Fruit fly (Drosophila melanogaster) ovary, adult (tissue): Measurements from ENCODE around the gene nullo.
A peak's percentile ranks its signal among the peaks of the same experiment; 100 is the strongest.

Source experiments
- CG17801 ChIP-seq: fragments of 200-800 bp; optimal IDR thresholded peaks from 2 replicates; lab custom pipeline; 2019; ENCODE audit warnings: missing biosample characterization, mild to moderate bottlenecking, missing genetic modification characterization, moderate library complexity; ENCODE audit not compliant: partially characterized antibody

nullo gene

DNA sequence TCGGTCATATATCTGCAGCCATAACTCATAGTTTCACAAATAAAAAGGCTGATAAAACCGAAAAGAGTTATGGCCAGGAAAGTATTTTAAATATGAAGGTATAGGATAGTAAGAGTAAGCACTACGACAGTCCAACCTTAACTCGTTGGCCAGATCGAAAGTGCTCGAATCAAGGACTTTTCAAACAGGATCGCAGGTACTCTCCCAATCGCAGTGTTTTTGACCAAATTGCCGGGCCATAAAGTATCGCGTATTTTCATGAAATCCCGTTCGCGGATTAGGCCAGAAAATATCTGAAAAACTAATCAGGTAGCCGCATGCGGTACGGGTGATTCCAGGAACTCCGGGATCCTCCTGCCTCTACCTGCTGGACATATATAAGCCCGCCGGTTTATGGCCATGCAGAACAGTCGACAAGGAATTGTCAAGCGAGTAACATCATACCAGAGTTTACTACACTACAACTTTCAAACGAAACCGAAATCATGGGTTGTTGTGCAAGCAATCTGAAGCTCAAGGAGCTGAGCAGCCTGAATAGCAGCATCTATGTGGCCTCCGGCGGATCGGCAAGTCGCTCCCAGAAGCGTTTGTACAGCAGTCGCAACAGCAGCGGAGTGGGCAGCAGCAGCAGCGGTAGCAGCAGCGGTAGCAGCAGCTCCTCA lies 8.9 kb upstream of the nullo start, which contains the start of gene CG14427:
Gene CG14427, plus strand, starts transcription at position 399 of the 662 bp plus-strand sequence.
- TF ChIP-seq CG17801 (GFP tag; lab: Kevin White, UChicago) = no peak

DNA sequence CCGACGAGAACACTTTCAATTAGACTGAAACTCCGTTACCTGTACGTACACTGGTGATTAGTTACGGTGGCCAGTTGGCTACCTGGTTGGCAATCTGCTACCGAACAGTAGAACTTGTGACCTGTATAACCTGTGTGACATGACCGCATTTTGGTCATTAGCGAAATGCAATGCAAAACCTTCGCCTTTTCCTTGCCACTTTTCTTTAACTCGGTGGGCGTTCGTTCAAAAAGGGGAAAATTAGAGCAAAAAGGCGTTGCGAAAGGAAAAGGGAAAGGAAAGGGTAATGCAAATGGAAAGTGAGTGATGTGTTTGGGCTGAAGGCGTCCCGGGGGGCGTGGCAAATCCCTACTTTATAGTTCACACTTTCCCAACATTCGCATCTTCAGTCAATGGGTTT lies 9.7 kb downstream of the nullo start:
- TF ChIP-seq CG17801 (GFP tag; lab: Kevin White, UChicago) = no peak

DNA sequence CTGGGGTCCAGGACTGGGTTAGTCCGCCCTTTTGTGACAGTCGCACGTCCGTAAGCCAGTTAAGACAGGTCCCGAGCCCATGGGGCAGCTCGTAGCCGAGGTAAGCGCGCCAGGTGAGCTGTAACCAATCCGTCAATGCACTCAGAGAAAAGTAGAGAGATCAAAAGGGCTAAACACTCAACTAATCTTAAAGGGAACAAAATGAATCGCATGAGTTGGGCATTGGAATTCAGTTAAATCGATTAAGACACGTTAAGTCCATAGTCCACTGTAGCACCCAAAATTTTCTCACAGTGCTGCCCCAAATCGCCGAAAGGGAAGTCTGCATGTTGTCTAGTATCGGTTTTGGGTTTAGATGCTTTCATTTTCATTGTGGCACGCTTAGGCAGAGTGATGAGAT lies 14.3 kb downstream of the nullo start:
- no peak for TF ChIP-seq CG17801 (GFP tag; lab: Kevin White, UChicago)

DNA sequence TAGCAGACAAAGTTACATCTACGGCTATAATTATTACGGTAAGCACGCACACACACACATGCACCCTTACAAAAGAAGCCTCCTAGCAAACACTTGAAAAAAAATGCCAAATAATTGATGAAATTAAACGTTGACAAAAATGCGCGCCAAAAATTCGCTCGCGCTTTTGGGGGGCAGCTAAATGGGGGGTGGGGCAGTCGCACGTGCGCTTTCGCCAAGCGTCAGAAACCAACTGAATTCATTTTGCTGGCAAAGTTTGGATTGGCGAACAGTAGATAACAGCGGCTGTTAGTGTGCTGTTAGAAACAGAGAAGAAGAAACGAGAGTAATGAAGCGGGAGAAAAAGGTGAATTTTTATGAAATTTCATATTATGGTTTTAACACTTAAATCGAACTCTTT lies 16.6 kb downstream of the nullo start, which contains the start of gene CG12541:
Gene CG12541, minus strand, starts transcription at position 218 of the 400 bp plus-strand sequence.
- TF ChIP-seq CG17801 (GFP tag; lab: Kevin White, UChicago) = peak; percentile 17

DNA sequence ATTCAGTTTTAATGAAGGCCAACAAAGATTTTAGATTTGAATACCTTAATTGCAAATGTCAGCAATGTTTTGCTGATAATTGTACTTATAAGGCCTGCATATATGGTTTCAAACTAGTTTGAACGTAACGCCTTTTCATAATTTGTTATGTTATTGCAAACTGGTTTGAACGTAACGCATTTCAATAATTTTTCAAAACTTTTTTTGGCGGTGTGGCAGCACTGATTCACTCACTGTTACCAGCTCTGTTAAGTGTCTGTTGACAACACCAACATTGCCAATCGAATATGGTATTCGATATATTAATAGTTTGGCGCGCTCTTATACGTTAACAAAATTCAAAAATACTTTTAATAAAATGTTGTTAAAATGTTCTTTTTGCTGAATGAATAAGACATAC lies 17.3 kb downstream of the nullo start:
- no peak for TF ChIP-seq CG17801 (GFP tag; lab: Kevin White, UChicago)

DNA sequence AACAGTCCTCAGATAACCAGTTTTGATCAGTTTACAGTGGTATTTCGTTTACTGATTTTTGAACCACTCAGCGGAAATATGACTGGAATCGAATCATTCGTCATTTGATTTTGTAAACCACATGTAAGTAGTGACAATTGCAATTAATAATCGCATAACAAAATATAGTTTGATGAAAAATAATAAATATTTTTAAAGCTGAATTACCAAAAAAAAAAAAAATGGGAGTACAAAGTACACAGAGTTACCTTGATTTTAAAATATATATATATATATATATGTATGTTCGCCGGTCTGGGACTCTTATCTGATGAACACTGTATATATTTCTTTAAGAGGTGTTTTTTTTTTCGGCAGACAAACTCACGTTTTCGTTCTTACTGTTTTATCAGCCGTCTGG lies 18.0 kb downstream of the nullo start:
- no peak for TF ChIP-seq CG17801 (GFP tag; lab: Kevin White, UChicago)

DNA sequence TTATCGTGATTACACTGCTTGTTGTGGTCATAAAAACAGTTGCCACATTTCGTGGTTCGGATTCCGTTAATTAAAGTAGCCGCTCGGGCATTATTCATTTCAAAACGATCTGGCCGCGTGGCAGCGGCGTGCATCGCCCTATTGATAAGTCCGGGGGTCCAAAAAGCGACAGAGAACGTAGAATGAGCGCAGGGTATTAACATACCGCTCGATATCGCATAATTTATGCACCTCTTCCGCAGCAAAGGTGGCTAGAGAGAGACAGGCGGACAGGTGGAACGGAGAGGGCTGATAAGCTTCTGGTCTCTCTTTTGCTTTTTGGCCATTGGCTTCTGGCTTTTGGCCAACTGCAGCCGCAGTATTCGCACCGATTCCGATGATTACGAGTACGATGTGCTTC lies 18.8 kb downstream of the nullo start:
- no peak for TF ChIP-seq CG17801 (GFP tag; lab: Kevin White, UChicago)

DNA sequence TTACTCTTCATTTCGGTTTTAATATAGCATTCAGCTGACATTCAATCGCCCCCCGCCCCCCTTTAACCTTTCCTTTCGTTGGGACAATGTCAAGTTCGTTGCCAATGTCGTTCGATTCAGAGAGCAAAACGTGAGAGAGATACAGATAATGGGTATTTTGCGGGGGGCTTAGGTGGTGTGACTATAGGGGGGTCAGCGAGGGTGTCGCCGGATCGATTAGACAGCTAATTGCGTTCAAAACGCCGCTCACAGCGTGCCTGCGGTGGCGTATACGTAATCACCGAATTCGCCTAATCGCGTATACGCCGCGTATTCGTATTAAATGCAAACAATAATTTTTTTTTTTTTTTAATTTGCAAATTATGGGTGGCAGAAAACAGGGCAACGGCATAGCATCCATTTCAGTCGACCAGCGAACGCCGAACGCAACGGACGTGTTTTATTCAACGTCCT lies 19.8 kb downstream of the nullo start, which contains the start of gene CG4607:
Gene CG4607, plus strand, starts transcription at position 403 of the 453 bp plus-strand sequence.
- no peak for TF ChIP-seq CG17801 (GFP tag; lab: Kevin White, UChicago)

DNA sequence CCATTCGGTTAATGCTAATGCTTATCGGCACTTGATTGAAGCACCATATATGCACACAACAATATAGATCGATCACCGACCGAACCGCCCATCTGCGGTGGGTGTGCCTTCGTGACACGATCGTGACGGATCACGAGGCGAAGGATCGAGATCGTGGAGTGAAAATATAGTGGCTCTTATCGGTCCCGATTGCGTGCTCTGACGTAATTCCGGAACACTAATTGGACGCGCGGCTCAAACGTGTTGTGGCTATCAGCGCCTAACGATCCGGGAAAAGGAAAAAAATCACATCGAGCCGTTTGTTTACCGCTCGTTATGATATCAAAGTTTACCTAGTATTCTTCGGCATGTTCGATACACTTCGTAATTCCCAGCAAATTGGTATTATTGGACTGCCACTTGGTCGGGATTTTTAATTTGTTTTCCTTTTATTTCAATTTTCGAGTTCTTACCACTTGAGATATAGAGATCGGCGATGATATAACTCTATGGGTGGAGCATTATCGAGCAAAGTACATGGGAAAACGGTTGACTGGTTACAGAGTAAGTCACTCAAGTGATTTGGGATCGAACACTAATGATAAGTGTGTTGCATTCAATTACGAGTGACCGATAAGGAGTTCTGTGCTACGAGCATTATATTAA lies 24.1 kb downstream of the nullo start:
- TF ChIP-seq CG17801 (GFP tag; lab: Kevin White, UChicago) = no peak

DNA sequence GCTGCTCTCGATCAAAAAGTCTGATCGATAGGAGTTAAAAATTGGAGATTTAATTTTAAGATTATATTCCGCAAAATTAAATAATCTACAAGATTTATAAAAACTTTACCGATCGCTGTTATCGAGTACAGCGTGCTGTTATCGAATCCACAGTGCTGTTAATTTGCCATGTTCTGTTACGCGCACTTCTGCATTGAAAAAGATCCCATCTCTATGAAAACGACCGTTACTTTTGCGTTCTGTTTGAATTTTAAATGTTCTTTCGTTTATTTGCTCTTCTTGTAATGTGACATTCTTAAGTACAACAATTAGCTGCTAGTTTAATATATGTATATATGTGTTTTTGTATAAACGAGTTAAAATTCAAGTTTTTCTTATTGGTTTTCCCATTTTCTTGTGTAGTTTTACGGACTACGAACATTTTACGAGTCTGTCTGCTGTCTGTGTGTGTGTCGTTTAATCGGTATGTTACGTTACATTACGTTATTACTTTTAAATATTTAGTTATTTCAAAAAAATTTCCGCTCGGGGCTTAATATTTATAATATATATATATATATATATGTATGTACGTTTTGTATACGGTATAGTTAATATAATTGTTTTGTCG lies 25.1 kb downstream of the nullo start:
- TF ChIP-seq CG17801 (GFP tag; lab: Kevin White, UChicago) = no peak

DNA sequence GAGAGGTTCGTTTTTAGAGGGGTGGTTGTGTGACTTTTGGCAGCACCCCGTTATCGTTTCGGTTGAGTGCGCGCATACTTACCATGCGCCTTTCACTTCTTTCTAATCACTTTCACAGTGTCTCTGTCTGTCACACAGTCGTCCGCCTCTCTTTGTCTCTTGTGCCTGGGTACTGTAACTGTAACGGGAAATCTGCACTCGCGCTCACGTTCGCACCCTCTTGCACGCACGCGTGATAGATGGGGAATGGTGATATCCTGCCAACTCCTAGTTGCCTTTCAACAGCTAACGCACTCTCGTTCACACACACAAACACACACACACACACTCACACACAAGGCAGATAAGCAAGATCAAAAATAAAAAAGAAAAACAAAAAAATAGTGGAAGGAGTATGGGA lies 33.1 kb downstream of the nullo start:
- no peak for TF ChIP-seq CG17801 (GFP tag; lab: Kevin White, UChicago)

DNA sequence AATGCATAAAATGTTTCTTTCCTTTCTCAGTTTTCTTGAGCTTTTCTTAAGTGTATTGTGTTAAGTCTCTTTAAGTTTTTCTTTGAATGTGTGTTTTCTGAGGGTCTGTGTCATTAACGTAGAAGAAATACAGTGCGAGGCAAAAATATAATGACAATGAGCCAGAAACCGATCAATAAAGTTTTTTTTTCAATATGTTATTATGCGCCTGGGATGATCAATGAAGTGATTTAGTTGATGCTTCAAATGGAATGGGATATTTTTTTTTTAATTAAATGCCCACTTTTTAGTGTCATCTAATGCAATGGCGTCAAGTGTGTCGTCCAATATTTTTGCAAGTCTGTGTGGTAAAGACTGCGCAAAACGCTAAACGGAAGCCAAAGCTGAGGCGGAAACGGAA lies 37.3 kb downstream of the nullo start:
- no peak for TF ChIP-seq CG17801 (GFP tag; lab: Kevin White, UChicago)

DNA sequence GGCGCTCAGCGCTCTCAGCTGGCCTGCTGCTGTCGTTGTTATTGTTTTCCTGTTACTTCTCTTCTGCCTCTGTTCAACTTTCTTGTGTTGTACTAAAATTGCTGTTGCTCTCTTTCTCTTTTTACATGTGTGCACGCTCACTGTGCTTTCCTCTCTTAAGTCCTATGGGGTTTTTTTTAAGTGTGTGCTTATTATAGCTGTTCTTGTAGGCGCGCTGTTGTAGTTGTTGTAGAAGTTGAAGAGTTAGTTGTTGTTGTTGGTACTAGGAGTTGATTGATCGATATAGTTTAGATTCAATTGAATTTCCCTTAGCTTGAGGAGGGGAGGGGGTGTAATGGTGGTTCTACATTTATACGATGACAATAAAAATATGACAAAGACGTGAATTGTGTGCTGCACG lies 42.6 kb downstream of the nullo start:
- no peak for TF ChIP-seq CG17801 (GFP tag; lab: Kevin White, UChicago)

DNA sequence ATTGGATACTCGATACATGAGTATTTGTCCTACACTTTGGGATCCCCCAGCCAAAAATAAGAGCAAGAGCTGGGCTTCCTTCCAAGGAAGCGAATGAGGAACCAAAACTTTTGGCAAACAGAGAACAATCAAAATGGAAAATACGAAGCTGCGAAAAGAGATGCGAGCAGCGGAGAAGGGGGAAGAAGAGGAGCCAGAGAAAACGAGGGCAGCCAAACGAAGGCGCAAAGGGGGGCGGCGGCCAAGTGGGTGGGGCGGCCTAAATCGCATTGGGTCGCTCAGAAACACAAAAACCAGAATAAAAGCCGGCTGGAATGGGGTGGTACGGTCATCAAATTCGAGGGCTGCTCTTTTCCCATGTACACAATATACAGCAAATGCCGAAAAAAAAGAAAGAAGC lies 44.9 kb downstream of the nullo start:
- no peak for TF ChIP-seq CG17801 (GFP tag; lab: Kevin White, UChicago)

DNA sequence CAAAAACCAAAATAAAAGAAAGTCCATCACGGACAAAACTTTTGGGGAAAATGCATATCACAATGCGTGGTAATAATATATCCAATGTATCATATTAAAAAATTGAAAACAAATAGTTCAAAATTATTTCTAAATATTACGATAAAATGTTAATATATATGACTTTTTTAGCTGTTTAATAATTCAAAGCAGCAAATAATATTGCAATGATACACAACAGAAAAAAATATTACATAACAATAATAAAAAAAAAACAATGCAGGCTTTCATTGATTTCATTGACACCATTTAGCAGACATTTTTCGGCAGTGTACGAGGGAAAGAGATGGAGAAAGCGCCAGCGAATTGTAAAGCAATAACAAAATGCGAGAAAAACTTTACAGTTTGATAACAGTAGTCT lies 45.6 kb downstream of the nullo start:
- no peak for TF ChIP-seq CG17801 (GFP tag; lab: Kevin White, UChicago)
